Worm (Caenorhabditis elegans): ENCODE measurements around the gene ttyh-1.

The ttyh-1 gene

ce11 chrX:11368845-11369244, 328 bp downstream of the ttyh-1 start:
- TF ChIP-seq xbp-1 (tag; optimal IDR thresholded peaks at IDR 0.05) (no peak), nhr-84 (tag; optimal IDR thresholded peaks at IDR 0.05) (no peak), C04F5.9 (tag; optimal IDR thresholded peaks at IDR 0.05) (no peak), elt-2 (tag; optimal IDR thresholded peaks at IDR 0.05) (no peak), ztf-11 (tag; optimal IDR thresholded peaks at IDR 0.05) (peak in 1 of 2 experiments; percentile 37), unc-98 (GFP tag; IDR thresholded peaks at IDR 0.05) (no peak), lsy-2 (tag; optimal IDR thresholded peaks at IDR 0.05) (no peak), nhr-90 (tag; optimal IDR thresholded peaks at IDR 0.05; ENCODE audit: poor library complexity) (no peak), egl-27 (tag; optimal IDR thresholded peaks at IDR 0.05) (no peak), lin-14 (GFP tag; optimal IDR thresholded peaks at IDR 0.05) (peak; percentile 33), mep-1 (tag; optimal IDR thresholded peaks at IDR 0.05) (no peak), fos-1 (tag; optimal IDR thresholded peaks at IDR 0.05) (no peak), nhr-237 (tag; optimal IDR thresholded peaks at IDR 0.05) (no peak), ztf-4 (tag; optimal IDR thresholded peaks at IDR 0.05) (no peak), Y116A8C.19 (tag; optimal IDR thresholded peaks at IDR 0.05; ENCODE audit: borderline replicate concordance) (no peak), mab-9 (GFP tag; IDR thresholded peaks at IDR 0.05) (no peak), snpc-4 (tag; optimal IDR thresholded peaks at IDR 0.05) (no peak), sox-4 (tag; optimal IDR thresholded peaks at IDR 0.05) (no peak), egl-13 (tag; optimal IDR thresholded peaks at IDR 0.05) (no peak), fkh-4 (tag; optimal IDR thresholded peaks at IDR 0.05; ENCODE audit: borderline replicate concordance) (no peak), nhr-71 (tag; optimal IDR thresholded peaks at IDR 0.05) (peak; percentile 25), ceh-82 (tag; optimal IDR thresholded peaks at IDR 0.05) (no peak), unc-86 (tag; optimal IDR thresholded peaks at IDR 0.05) (no peak), rnt-1 (tag; optimal IDR thresholded peaks at IDR 0.05) (no peak), vab-15 (tag; optimal IDR thresholded peaks at IDR 0.05) (peak; percentile 10), mdl-1 (tag; optimal IDR thresholded peaks at IDR 0.05) (no peak), snu-23 (GFP tag; optimal IDR thresholded peaks at IDR 0.05) (no peak), efl-1 (optimal IDR thresholded peaks at IDR 0.05) (no peak), efl-1 (GFP tag; optimal IDR thresholded peaks at IDR 0.05 in 1 of 2) (peak in 1 of 2 experiments; percentile 39), isw-1 (GFP tag; IDR thresholded peaks at IDR 0.05) (no peak), unc-30 (tag; optimal IDR thresholded peaks at IDR 0.05) (no peak), dsc-1 (tag; optimal IDR thresholded peaks at IDR 0.05) (peak; percentile 46), nhr-85 (tag) (no peak)

DNA sequence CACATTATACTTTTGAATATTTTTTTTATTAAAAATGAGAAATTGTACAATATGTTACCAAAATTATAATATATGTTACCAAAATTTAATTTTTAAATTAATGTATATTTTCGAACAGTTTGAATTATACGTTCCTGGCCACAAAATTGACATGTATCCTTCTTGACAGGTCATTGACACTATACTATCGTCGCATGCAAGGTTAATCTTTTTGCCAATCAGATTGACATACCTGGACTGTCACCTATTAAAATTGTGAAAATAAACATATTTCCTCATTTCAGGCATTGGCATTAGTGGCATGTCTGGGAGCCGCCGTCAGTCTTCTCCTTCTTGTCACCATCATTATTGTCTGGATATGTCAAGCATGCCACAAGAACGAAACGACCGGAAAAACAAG, 1.6 kb downstream of the ttyh-1 start:
- no peak for TF ChIP-seq nhr-28 (tag; optimal IDR thresholded peaks at IDR 0.05)
- no peak for TF ChIP-seq Y116A8C.19 (tag; optimal IDR thresholded peaks at IDR 0.05; ENCODE audit: borderline replicate concordance)
- no peak for TF ChIP-seq sox-4 (tag; optimal IDR thresholded peaks at IDR 0.05)
- TF ChIP-seq elt-3 (tag; optimal IDR thresholded peaks at IDR 0.05): no peak
- no peak for TF ChIP-seq nhr-11 (tag; optimal IDR thresholded peaks at IDR 0.05)
- no peak for TF ChIP-seq ets-5 (GFP tag; IDR thresholded peaks at IDR 0.05)
- TF ChIP-seq hlh-17 (GFP tag; optimal IDR thresholded peaks at IDR 0.05; ENCODE audit: borderline replicate concordance): no peak
- TF ChIP-seq efl-3 (GFP tag; optimal IDR thresholded peaks at IDR 0.05): no peak
- no peak for TF ChIP-seq lin-15B (tag; optimal IDR thresholded peaks at IDR 0.05)
- TF ChIP-seq lin-13 (GFP tag; optimal IDR thresholded peaks at IDR 0.05): no peak
- no peak for TF ChIP-seq nhr-90 (tag; optimal IDR thresholded peaks at IDR 0.05; ENCODE audit: poor library complexity)
- TF ChIP-seq aly-2 (tag; optimal IDR thresholded peaks at IDR 0.05): no peak
- no peak for TF ChIP-seq rnt-1 (tag; optimal IDR thresholded peaks at IDR 0.05)

- TF ChIP-seq hlh-4 (tag; optimal IDR thresholded peaks at IDR 0.05) (peak; percentile 66), dsc-1 (tag; optimal IDR thresholded peaks at IDR 0.05) (peak; percentile 23), mdl-1 (tag; optimal IDR thresholded peaks at IDR 0.05) (no peak)
Observed at ce11 chrX:11375509-11375908, 7.0 kb downstream of the ttyh-1 start, which contains the start of gene F42E11.3. F42E11.3 (minus strand) TSS chrX:11375609.

Measured in whole organism, L1 larva.